Worm (Caenorhabditis elegans) whole organism, young adult: ENCODE data around the gene F53F4.17.

Experiments used
- F33H1.4 ChIP-seq: fragments of 200-800 bp; sonication (Bioruptor generic); IDR thresholded peaks from 2 replicates; pipeline ENCODE4 v1.3.6; 2022; ENCODE audit warnings: missing genetic modification reagents, missing genetic modification characterization, missing compliant biosample characterization
- F49E8.2 ChIP-seq: sonication (generic microtip); optimal IDR thresholded peaks from 3 replicates; lab custom pipeline; 2017; ENCODE audit warnings: missing genetic modification characterization, mild to moderate bottlenecking, missing compliant biosample characterization, antibody characterized with exemption, moderate library complexity; ENCODE audit not compliant: insufficient read depth
- bed-1 ChIP-seq: fragments of 200-800 bp; sonication (Bioruptor generic); IDR thresholded peaks from 2 replicates; pipeline ENCODE4 v1.3.6; 2022; ENCODE audit warnings: missing genetic modification reagents, missing genetic modification characterization, missing compliant biosample characterization
- die-1 ChIP-seq: sonication (generic microtip); optimal IDR thresholded peaks from 2 replicates; lab custom pipeline; 2016; ENCODE audit warnings: missing genotype, mild to moderate bottlenecking, missing genetic modification characterization, missing compliant biosample characterization
- dpl-1 ChIP-seq: fragments of 150-350 bp; optimal IDR thresholded peaks from 2 replicates; lab custom pipeline; 2014; ENCODE audit warnings: missing biosample characterization, missing genetic modification reagents, missing genetic modification characterization
- hrde-1 ChIP-seq: sonication (generic microtip); optimal IDR thresholded peaks from 2 replicates; lab custom pipeline; 2016; ENCODE audit warnings: missing genetic modification characterization, mild to moderate bottlenecking, missing compliant biosample characterization, moderate library complexity, missing genotype, missing genetic modification reagents, borderline replicate concordance
- lin-40 ChIP-seq: sonication (generic microtip); optimal IDR thresholded peaks from 2 replicates; lab custom pipeline; 2016; ENCODE audit warnings: missing genetic modification characterization, mild to moderate bottlenecking, missing compliant biosample characterization, missing genotype, missing genetic modification reagents
- snpc-1.1 ChIP-seq: sonication (generic microtip); optimal IDR thresholded peaks from 2 replicates; lab custom pipeline; 2017; ENCODE audit warnings: missing genetic modification characterization, mild to moderate bottlenecking, missing compliant biosample characterization, antibody characterized with exemption, moderate library complexity, missing genotype, missing genetic modification reagents; ENCODE audit not compliant: insufficient read depth
- unc-130 ChIP-seq: sonication (generic microtip); optimal IDR thresholded peaks from 2 replicates; lab custom pipeline; 2016; ENCODE audit warnings: missing genetic modification reagents, missing genetic modification characterization, missing compliant biosample characterization
- zim-3 ChIP-seq: sonication (generic microtip); optimal IDR thresholded peaks from 2 replicates; lab custom pipeline; 2017; ENCODE audit warnings: mild to moderate bottlenecking, missing genetic modification characterization, moderate library complexity, missing compliant biosample characterization
- ztf-22 ChIP-seq: fragments of 200-800 bp; sonication (Bioruptor generic); optimal IDR thresholded peaks from 2 replicates; lab custom pipeline; 2018; ENCODE audit warnings: mild to moderate bottlenecking, missing genetic modification characterization, moderate library complexity, missing compliant biosample characterization

DNA sequence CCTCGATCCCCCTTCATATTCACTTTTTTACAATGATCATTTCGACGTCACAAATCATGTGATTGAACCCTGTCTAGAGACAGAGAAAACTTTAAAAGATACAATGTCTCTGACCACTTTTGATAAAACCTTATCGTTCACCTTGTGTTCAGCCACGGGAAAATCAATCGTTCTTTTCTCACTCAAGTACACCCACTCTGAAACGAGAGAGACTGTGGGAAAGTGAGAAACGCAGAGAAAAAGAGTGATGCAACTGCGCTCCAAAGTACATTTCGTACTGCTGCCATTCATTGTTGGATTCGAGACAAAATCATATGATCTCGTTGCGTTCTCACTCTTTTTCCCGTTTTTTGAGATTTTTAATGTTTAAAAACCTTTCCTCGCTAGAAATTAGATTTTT is 22.8 kb upstream of the F53F4.17 start:
- TF ChIP-seq ztf-22 (GFP tag; lab: Kevin White, UChicago) (peak; percentile 5), unc-130 (GFP tag; lab: Kevin White, UChicago) (no peak), dpl-1 (GFP tag; lab: Kevin White, UChicago) (peak; percentile 0), zim-3 (tag; lab: Kevin White, UChicago) (no peak), F49E8.2 (no peak), die-1 (tag; lab: Kevin White, UChicago) (no peak), bed-1 (GFP tag; lab: Robert Waterston, UW) (no peak), F33H1.4 (GFP tag; lab: Robert Waterston, UW) (peak; percentile 22; the same call in 1 of the 2 replicates), lin-40 (peak; percentile 91), snpc-1.1 (tag; lab: Kevin White, UChicago) (no peak), hrde-1 (no peak)
